Worm (Caenorhabditis elegans) whole organism, L3 larva: ENCODE measurements around the gene chil-23.

Source experiments
- egl-5 ChIP-seq: fragments of 150-350 bp; optimal IDR thresholded peaks from 2 replicates; lab custom pipeline; 2017; ENCODE audit warnings: missing biosample characterization, missing genetic modification reagents, missing genetic modification characterization, inconsistent platforms
- elt-1 ChIP-seq: fragments of 150-350 bp; optimal IDR thresholded peaks from 2 replicates; lab custom pipeline; 2014; ENCODE audit warnings: missing biosample characterization, missing genetic modification characterization
- eor-1 ChIP-seq, 2 experiments: fragments of 150-350 bp; optimal IDR thresholded peaks; 2 replicates each; lab custom pipeline; 2014 to 2018; ENCODE audit warnings: missing biosample characterization in 2 of 2, missing genetic modification characterization in 2 of 2
- fkh-10 ChIP-seq: sonication (generic microtip); optimal IDR thresholded peaks from 2 replicates; lab custom pipeline; 2017; ENCODE audit warnings: missing biosample characterization, missing genetic modification reagents, missing genetic modification characterization
- fos-1 ChIP-seq: fragments of 150-350 bp; optimal IDR thresholded peaks from 2 replicates; lab custom pipeline; 2014; ENCODE audit warnings: missing biosample characterization, missing genetic modification characterization
- hmg-11 ChIP-seq: sonication (generic microtip); optimal IDR thresholded peaks from 2 replicates; lab custom pipeline; 2016; ENCODE audit warnings: missing genetic modification characterization, missing compliant biosample characterization
- lin-39 ChIP-seq: fragments of 150-350 bp; optimal IDR thresholded peaks from 2 replicates; lab custom pipeline; 2018; ENCODE audit warnings: missing biosample characterization, missing genetic modification reagents, missing genetic modification characterization
- mdl-1 ChIP-seq: fragments of 150-350 bp; optimal IDR thresholded peaks from 2 replicates; lab custom pipeline; 2014; ENCODE audit warnings: missing biosample characterization, missing genetic modification characterization
- nfya-1 ChIP-seq: sonication (generic microtip); optimal IDR thresholded peaks from 2 replicates; lab custom pipeline; 2017; ENCODE audit warnings: missing genetic modification characterization, mild to moderate bottlenecking, missing compliant biosample characterization, antibody characterized with exemption, moderate library complexity; ENCODE audit not compliant: insufficient read depth
- nhr-28 ChIP-seq: fragments of 150-350 bp; optimal IDR thresholded peaks from 2 replicates; lab custom pipeline; 2014; ENCODE audit warnings: missing biosample characterization, missing genetic modification characterization
- pqm-1 ChIP-seq: fragments of 150-350 bp; optimal IDR thresholded peaks from 2 replicates; lab custom pipeline; 2017; ENCODE audit warnings: missing biosample characterization, missing genetic modification characterization, inconsistent platforms
- snpc-4 ChIP-seq: fragments of 150-350 bp; optimal IDR thresholded peaks from 2 replicates; lab custom pipeline; 2014; ENCODE audit warnings: missing biosample characterization, missing genetic modification characterization
- unc-62 ChIP-seq: fragments of 150-350 bp; sonication (generic microtip); optimal IDR thresholded peaks from 4 replicates; lab custom pipeline; 2014; ENCODE audit warnings: missing biosample characterization, missing genetic modification reagents, missing genetic modification characterization

DNA sequence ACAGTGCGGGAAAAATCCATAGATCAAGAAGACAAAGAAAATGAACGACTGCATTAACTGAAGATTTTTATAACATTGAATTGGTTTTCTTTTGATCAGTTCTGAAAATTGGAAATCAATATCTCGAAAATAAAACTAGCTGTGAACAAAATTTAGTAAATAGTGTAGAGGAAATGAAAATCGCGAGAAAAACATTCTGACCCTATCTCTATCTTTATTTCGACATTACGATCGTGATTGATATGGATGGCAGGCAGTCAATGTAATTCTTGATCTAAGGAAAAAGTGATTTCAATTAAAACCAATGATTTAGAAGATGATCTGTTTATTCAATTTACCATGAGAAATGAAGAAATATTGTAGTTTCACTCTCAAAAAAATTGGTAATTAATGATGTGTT lies 32.4 kb downstream of the chil-23 start, which contains the start of gene kin-16:
- TF ChIP-seq nhr-28 (no peak), mdl-1 (no peak), pqm-1 (tag; lab: Kevin White, UChicago) (no peak), hmg-11 (tag; lab: Kevin White, UChicago) (no peak), nfya-1 (tag; lab: Kevin White, UChicago) (no peak), eor-1 (tag; optimal IDR thresholded peaks at IDR 0.05; lab: Kevin White, UChicago) (no peak), unc-62 (GFP tag; lab: Kevin White, UChicago) (no peak), lin-39 (no peak), fkh-10 (GFP tag; lab: Kevin White, UChicago) (no peak), snpc-4 (tag; lab: Kevin White, UChicago) (no peak), egl-5 (tag; lab: Kevin White, UChicago) (no peak), fos-1 (tag; lab: Kevin White, UChicago) (no peak), elt-1 (tag; lab: Kevin White, UChicago) (no peak)
